Worm (Caenorhabditis elegans) whole organism, young adult: Measurements from ENCODE around the gene unc-96.

ENCODE experiments used
- F22D6.2 ChIP-seq: sonication (generic microtip); optimal IDR thresholded peaks from 2 replicates; lab custom pipeline; 2016; ENCODE audit warnings: mild to moderate bottlenecking, missing genetic modification characterization, missing compliant biosample characterization
- F52B5.7 ChIP-seq: sonication (generic microtip); optimal IDR thresholded peaks from 2 replicates; lab custom pipeline; 2016; ENCODE audit warnings: mild to moderate bottlenecking, missing genetic modification characterization, missing compliant biosample characterization
- K11D2.4 ChIP-seq: fragments of 200-800 bp; sonication (Bioruptor generic); IDR thresholded peaks from 2 replicates; pipeline ENCODE4 v1.3.6; 2022; ENCODE audit warnings: missing genetic modification reagents, missing genetic modification characterization, missing compliant biosample characterization
- ceh-27 ChIP-seq: fragments of 200-800 bp; sonication (Bioruptor generic); optimal IDR thresholded peaks from 2 replicates; lab custom pipeline; 2018; ENCODE audit warnings: mild to moderate bottlenecking, missing genetic modification characterization, moderate library complexity, missing compliant biosample characterization

DNA sequence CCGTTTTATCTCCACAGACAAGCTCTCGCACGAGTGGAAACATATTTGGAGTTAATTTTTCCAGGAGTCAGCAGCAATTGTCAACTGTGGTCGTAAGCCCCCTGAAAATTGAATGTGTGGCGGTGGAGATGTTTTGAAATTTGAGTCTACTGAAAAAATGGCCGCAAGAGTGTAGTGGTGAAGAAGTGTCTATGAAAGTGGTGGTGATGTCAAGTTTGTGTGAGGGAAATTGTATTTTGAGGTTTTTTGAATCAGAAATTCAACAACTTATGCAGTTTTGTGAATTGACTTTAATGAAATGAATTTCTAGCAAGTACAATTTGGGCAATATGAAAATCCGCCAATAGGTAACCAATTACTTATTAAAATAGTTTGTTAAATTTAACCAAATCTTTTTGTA lies 48.5 kb downstream of the unc-96 start, which contains the start of gene mrp-2:
- TF ChIP-seq ceh-27 (GFP tag; lab: Kevin White, UChicago) (no peak), F22D6.2 (tag; lab: Kevin White, UChicago) (no peak), K11D2.4 (GFP tag; lab: Robert Waterston, UW) (no peak), F52B5.7 (tag; lab: Kevin White, UChicago) (no peak)
